Fruit fly (Drosophila melanogaster) whole organism, embryonic: ENCODE data around the gene RpL8.

ENCODE experiments used
- Abd-B ChIP-seq: fragments of 200-800 bp; sonication (Bioruptor generic); optimal IDR thresholded peaks from 2 replicates; lab custom pipeline; 2018; ENCODE audit warnings: missing biosample characterization, mild to moderate bottlenecking, missing genetic modification characterization, moderate library complexity
- Bgb ChIP-seq: fragments of 200-800 bp; sonication (Bioruptor generic); IDR thresholded peaks from 2 replicates; pipeline ENCODE4 v1.3.6; 2022; ENCODE audit warnings: missing biosample characterization, missing genetic modification characterization; ENCODE audit not compliant: partially characterized antibody
- Blimp-1 ChIP-seq: fragments of 200-800 bp; sonication (Bioruptor generic); optimal IDR thresholded peaks from 3 replicates; lab custom pipeline; 2018; ENCODE audit warnings: missing biosample characterization, missing genetic modification characterization, mild to moderate bottlenecking, moderate library complexity, missing genetic modification reagents
- BtbVII ChIP-seq: fragments of 200-800 bp; sonication (Bioruptor generic); optimal IDR thresholded peaks from 3 replicates; lab custom pipeline; 2017; ENCODE audit warnings: missing biosample characterization, mild to moderate bottlenecking, missing genetic modification characterization
- CG11085 ChIP-seq: fragments of 200-800 bp; sonication (Bioruptor generic); IDR thresholded peaks from 2 replicates; pipeline ENCODE4 v1.3.6; 2022; ENCODE audit warnings: missing biosample characterization, missing genetic modification characterization
- CG12071 ChIP-seq: fragments of 200-800 bp; sonication (Bioruptor generic); optimal IDR thresholded peaks from 3 replicates; lab custom pipeline; 2018; ENCODE audit warnings: missing biosample characterization, mild to moderate bottlenecking, missing genetic modification characterization
- CG13123 ChIP-seq: fragments of 200-800 bp; sonication (Bioruptor generic); optimal IDR thresholded peaks from 2 replicates; lab custom pipeline; 2016; ENCODE audit warnings: missing biosample characterization, missing genetic modification characterization
- CG13296 ChIP-seq: fragments of 200-800 bp; sonication (Bioruptor generic); optimal IDR thresholded peaks from 3 replicates; lab custom pipeline; 2018; ENCODE audit warnings: missing biosample characterization, mild to moderate bottlenecking, missing genetic modification characterization
- CG13424 ChIP-seq: fragments of 200-800 bp; sonication (Bioruptor generic); optimal IDR thresholded peaks from 2 replicates; lab custom pipeline; 2019; ENCODE audit warnings: missing biosample characterization, mild to moderate bottlenecking, missing genetic modification characterization, moderate library complexity
- CG13624 ChIP-seq: fragments of 200-800 bp; sonication (Bioruptor generic); optimal IDR thresholded peaks from 2 replicates; lab custom pipeline; 2016; ENCODE audit warnings: missing biosample characterization, missing genetic modification characterization
- CG15011 ChIP-seq: fragments of 200-800 bp; sonication (Bioruptor generic); optimal IDR thresholded peaks from 3 replicates; lab custom pipeline; 2018; ENCODE audit warnings: missing biosample characterization, mild to moderate bottlenecking, missing genetic modification characterization
- CG17328 ChIP-seq: fragments of 200-800 bp; sonication (Bioruptor generic); IDR thresholded peaks from 2 replicates; pipeline ENCODE4 v1.3.6; 2022; ENCODE audit warnings: missing biosample characterization, missing genetic modification characterization
- CG17802 ChIP-seq: fragments of 200-800 bp; sonication (Bioruptor generic); optimal IDR thresholded peaks from 2 replicates; lab custom pipeline; 2018; ENCODE audit warnings: missing biosample characterization, mild to moderate bottlenecking, missing genetic modification characterization, moderate library complexity
- CG18764 ChIP-seq: fragments of 200-800 bp; sonication (Bioruptor generic); optimal IDR thresholded peaks from 3 replicates; lab custom pipeline; 2016; ENCODE audit warnings: missing biosample characterization, missing genetic modification characterization
- CG2116 ChIP-seq: fragments of 200-800 bp; sonication (Bioruptor generic); optimal IDR thresholded peaks from 3 replicates; lab custom pipeline; 2018; ENCODE audit warnings: missing biosample characterization, mild to moderate bottlenecking, missing genetic modification characterization
- CG2202 ChIP-seq: fragments of 200-800 bp; sonication (Bioruptor generic); optimal IDR thresholded peaks from 2 replicates; lab custom pipeline; 2018; ENCODE audit warnings: missing biosample characterization, mild to moderate bottlenecking, missing genetic modification characterization
- CG2678 ChIP-seq: fragments of 200-800 bp; sonication (Bioruptor generic); optimal IDR thresholded peaks from 3 replicates; lab custom pipeline; 2019; ENCODE audit warnings: missing biosample characterization, mild to moderate bottlenecking, missing genetic modification characterization, moderate library complexity
- CG32532 ChIP-seq: fragments of 200-800 bp; sonication (Bioruptor generic); IDR thresholded peaks from 2 replicates; pipeline ENCODE4 v1.3.6; 2022; ENCODE audit warnings: missing biosample characterization, missing genetic modification characterization
- CG4730 ChIP-seq: fragments of 200-800 bp; sonication (Bioruptor generic); IDR thresholded peaks from 2 replicates; pipeline ENCODE4 v1.3.6; 2022; ENCODE audit warnings: missing biosample characterization, missing genetic modification characterization
- CG4820 ChIP-seq: fragments of 200-800 bp; sonication (Bioruptor generic); optimal IDR thresholded peaks from 3 replicates; lab custom pipeline; 2016; ENCODE audit warnings: missing biosample characterization, missing genetic modification characterization
- CG7372 ChIP-seq: fragments of 200-800 bp; sonication (Bioruptor generic); IDR thresholded peaks from 2 replicates; pipeline ENCODE4 v1.3.6; 2022; ENCODE audit warnings: missing biosample characterization, missing genetic modification characterization
- CG7987 ChIP-seq: fragments of 200-800 bp; sonication (Bioruptor generic); optimal IDR thresholded peaks from 2 replicates; lab custom pipeline; 2018; ENCODE audit warnings: missing biosample characterization, mild to moderate bottlenecking, missing genetic modification characterization, moderate library complexity
- Dbx ChIP-seq: fragments of 200-800 bp; sonication (Bioruptor generic); IDR thresholded peaks from 3 replicates; pipeline ENCODE4 v1.3.6; 2022; ENCODE audit warnings: missing biosample characterization, missing genetic modification characterization
- Dll ChIP-seq: fragments of 200-800 bp; sonication (Bioruptor generic); IDR thresholded peaks from 4 replicates; pipeline ENCODE4 v1.3.6; 2022; ENCODE audit warnings: missing biosample characterization, missing genetic modification characterization; ENCODE audit not compliant: partially characterized antibody
- Hand ChIP-seq: fragments of 200-800 bp; sonication (Bioruptor generic); optimal IDR thresholded peaks from 2 replicates; lab custom pipeline; 2017; ENCODE audit warnings: mild to moderate bottlenecking, missing biosample characterization, missing genetic modification reagents, missing genetic modification characterization
- Hmr ChIP-seq: fragments of 200-800 bp; sonication (Bioruptor generic); optimal IDR thresholded peaks from 3 replicates; lab custom pipeline; 2017; ENCODE audit warnings: mild to moderate bottlenecking, missing biosample characterization, missing genetic modification reagents, missing genetic modification characterization
- Hr39 ChIP-seq: fragments of >200 bp; optimal IDR thresholded peaks from 2 replicates; lab custom pipeline; 2017
- Lim3 ChIP-seq: fragments of 200-800 bp; sonication (Bioruptor generic); IDR thresholded peaks from 2 replicates; pipeline ENCODE4 v1.3.6; 2022; ENCODE audit warnings: missing biosample characterization, missing genetic modification characterization
- Mrtf ChIP-seq: fragments of 200-800 bp; sonication (Bioruptor generic); IDR thresholded peaks from 3 replicates; pipeline ENCODE4 v1.3.6; 2022; ENCODE audit warnings: missing biosample characterization, missing genetic modification characterization
- Myb ChIP-seq: fragments of 200-800 bp; sonication (Bioruptor generic); optimal IDR thresholded peaks from 2 replicates; lab custom pipeline; 2016; ENCODE audit warnings: missing biosample characterization, missing genetic modification characterization
- Nf-YB ChIP-seq: fragments of 200-800 bp; sonication (Bioruptor generic); optimal IDR thresholded peaks from 3 replicates; lab custom pipeline; 2019; ENCODE audit warnings: missing biosample characterization, mild to moderate bottlenecking, missing genetic modification characterization, moderate library complexity
- Opbp ChIP-seq: fragments of 200-800 bp; sonication (Bioruptor generic); IDR thresholded peaks from 3 replicates; pipeline ENCODE4 v1.3.6; 2022; ENCODE audit warnings: missing biosample characterization, missing genetic modification characterization; ENCODE audit not compliant: partially characterized antibody
- Optix ChIP-seq: fragments of 200-800 bp; sonication (Bioruptor generic); IDR thresholded peaks from 3 replicates; pipeline ENCODE4 v1.3.6; 2022; ENCODE audit warnings: missing biosample characterization, missing genetic modification characterization
- Pdp1 ChIP-seq, 2 experiments: fragments of 200-800 bp; sonication (Bioruptor generic); optimal IDR thresholded peaks; 3 replicates each; lab custom pipeline; 2016; ENCODE audit warnings: missing biosample characterization in 2 of 2, missing genetic modification characterization in 2 of 2, mild to moderate bottlenecking in 1 of 2, moderate library complexity in 1 of 2
- Sin3A ChIP-seq: fragments of >200 bp; optimal IDR thresholded peaks from 2 replicates; lab custom pipeline; 2018
- Sox102F ChIP-seq: fragments of 200-800 bp; sonication (Bioruptor generic); optimal IDR thresholded peaks from 2 replicates; lab custom pipeline; 2018; ENCODE audit warnings: missing biosample characterization, mild to moderate bottlenecking, missing genetic modification characterization, moderate library complexity
- Tbp ChIP-seq: fragments of >200 bp; optimal IDR thresholded peaks from 2 replicates; lab custom pipeline; 2018; ENCODE audit warnings: missing biosample characterization, missing genetic modification characterization
- Trl ChIP-seq, 3 experiments: fragments of >200 bp in 2 of 3; fragments of 200-800 bp in 1 of 3; sonication (Bioruptor generic) in 1 of 3; optimal IDR thresholded peaks; 2 replicates in 1 of 3; 3 replicates in 2 of 3; lab custom pipeline; 2016 to 2017; ENCODE audit warnings: missing biosample characterization in 1 of 3, missing genetic modification characterization in 1 of 3
- Vsx1 ChIP-seq: fragments of 200-800 bp; sonication (Bioruptor generic); optimal IDR thresholded peaks from 2 replicates; lab custom pipeline; 2017; ENCODE audit warnings: missing biosample characterization, mild to moderate bottlenecking, missing genetic modification characterization, missing genetic modification reagents
- aop ChIP-seq: fragments of 200-800 bp; sonication (Bioruptor generic); IDR thresholded peaks from 2 replicates; pipeline ENCODE4 v1.3.6; 2022; ENCODE audit warnings: missing biosample characterization, missing genetic modification characterization
- da ChIP-seq: fragments of 200-800 bp; sonication (Bioruptor generic); optimal IDR thresholded peaks from 2 replicates; lab custom pipeline; 2016; ENCODE audit warnings: missing biosample characterization, missing genetic modification characterization
- dati ChIP-seq: fragments of 200-800 bp; sonication (Bioruptor generic); IDR thresholded peaks from 2 replicates; pipeline ENCODE4 v1.3.6; 2022; ENCODE audit warnings: missing biosample characterization, missing genetic modification characterization
- emc ChIP-seq: fragments of 200-800 bp; sonication (Bioruptor generic); optimal IDR thresholded peaks from 2 replicates; lab custom pipeline; 2016; ENCODE audit warnings: missing biosample characterization, missing genetic modification characterization
- ewg ChIP-seq: fragments of 200-800 bp; sonication (Bioruptor generic); optimal IDR thresholded peaks from 3 replicates; lab custom pipeline; 2017; ENCODE audit warnings: mild to moderate bottlenecking, missing biosample characterization, missing genetic modification reagents, missing genetic modification characterization
- lbe ChIP-seq: fragments of 200-800 bp; sonication (Bioruptor generic); optimal IDR thresholded peaks from 2 replicates; lab custom pipeline; 2016; ENCODE audit warnings: missing biosample characterization, mild to moderate bottlenecking, missing genetic modification characterization
- luna ChIP-seq: fragments of 200-800 bp; sonication (Bioruptor generic); optimal IDR thresholded peaks from 2 replicates; lab custom pipeline; 2016; ENCODE audit warnings: missing biosample characterization, missing genetic modification characterization
- nau ChIP-seq: fragments of 200-800 bp; sonication (Bioruptor generic); optimal IDR thresholded peaks from 3 replicates; lab custom pipeline; 2017; ENCODE audit warnings: missing biosample characterization, mild to moderate bottlenecking, missing genetic modification characterization, missing genetic modification reagents
- tap ChIP-seq: fragments of 200-800 bp; optimal IDR thresholded peaks from 3 replicates; lab custom pipeline; 2019; ENCODE audit warnings: missing biosample characterization, mild to moderate bottlenecking, missing genetic modification characterization, moderate library complexity
- zf30C ChIP-seq: fragments of 200-800 bp; sonication (Bioruptor generic); optimal IDR thresholded peaks from 3 replicates; lab custom pipeline; 2018; ENCODE audit warnings: missing biosample characterization, mild to moderate bottlenecking, missing genetic modification characterization

RpL8 gene

DNA sequence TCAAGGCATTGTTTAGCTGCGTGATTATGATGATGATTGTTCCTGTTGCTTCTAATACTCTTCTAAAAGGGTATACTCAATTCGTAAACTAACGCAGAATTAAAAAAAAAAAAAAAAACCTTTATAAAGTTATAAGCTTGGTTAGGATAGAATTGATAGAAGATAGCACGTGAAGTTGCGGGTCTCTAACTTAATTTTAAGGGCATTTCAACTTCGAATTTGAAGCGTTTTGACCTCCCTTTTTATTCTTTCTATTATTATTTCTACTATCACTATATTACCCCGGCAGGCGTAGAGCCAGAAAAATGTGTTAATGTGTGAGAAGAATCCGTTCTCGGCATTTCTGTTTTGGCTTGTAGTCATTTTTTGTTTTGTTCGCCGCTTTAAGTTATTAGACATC lies 8.5 kb upstream of the RpL8 start (continued):
- TF ChIP-seq Blimp-1 (GFP tag; lab: Kevin White, UChicago) (peak; percentile 83), Dll (GFP tag; lab: Robert Waterston, UW) (no peak), CG7372 (GFP tag; lab: Robert Waterston, UW) (peak; percentile 28; the same call in 1 of the 2 replicates), CG4820 (GFP tag; lab: Kevin White, UChicago) (peak; percentile 30), aop (no peak), Pdp1 (GFP tag; optimal IDR thresholded peaks at IDR 0.05; lab: Kevin White, UChicago) (peak; percentile 56 to 61), Sox102F (GFP tag; lab: Kevin White, UChicago) (peak; percentile 79), CG13624 (GFP tag; lab: Kevin White, UChicago) (peak; percentile 46), CG17802 (no peak), CG2116 (GFP tag; lab: Kevin White, UChicago) (peak; percentile 2), Abd-B (peak; percentile 64), CG17328 (GFP tag; lab: Robert Waterston, UW) (peak; percentile 74), CG18764 (GFP tag; lab: Kevin White, UChicago) (peak; percentile 5), Mrtf (GFP tag; lab: Robert Waterston, UW) (no peak), CG13123 (no peak), da (GFP tag; lab: Kevin White, UChicago) (no peak), Tbp (GFP tag; lab: Kevin White, UChicago) (no peak), dati (GFP tag; lab: Robert Waterston, UW) (no peak), tap (tag; lab: Kevin White, UChicago) (peak; percentile 54), Nf-YB (peak; percentile 48), CG15011 (GFP tag; lab: Kevin White, UChicago) (peak; percentile 12), CG13296 (GFP tag; lab: Kevin White, UChicago) (no peak), Lim3 (GFP tag; lab: Robert Waterston, UW) (no peak), Hmr (GFP tag; lab: Kevin White, UChicago) (peak; percentile 44), Trl (optimal IDR thresholded peaks at IDR 0.05; lab: Kevin White, UChicago) (no peak), Trl (GFP tag; optimal IDR thresholded peaks at IDR 0.05; lab: Kevin White, UChicago) (peak; percentile 14), CG7987 (GFP tag; lab: Kevin White, UChicago) (no peak), Opbp (no peak), Optix (GFP tag; lab: Robert Waterston, UW) (peak; percentile 52; the same call in 1 of the 3 replicates), Vsx1 (GFP tag; lab: Kevin White, UChicago) (peak; percentile 10), zf30C (no peak), lbe (GFP tag; lab: Kevin White, UChicago) (no peak), Bgb (GFP tag; lab: Robert Waterston, UW) (no peak), Hand (GFP tag; lab: Kevin White, UChicago) (no peak), Dbx (GFP tag; lab: Robert Waterston, UW) (no peak), BtbVII (GFP tag; lab: Kevin White, UChicago) (peak; percentile 61), luna (GFP tag; lab: Kevin White, UChicago) (no peak), CG4730 (0 out of 2 replicates have a peak, but pooled peaks have one; percentile 34), nau (peak; percentile 31), CG11085 (GFP tag; lab: Robert Waterston, UW) (peak; percentile 34; the same call in 1 of the 2 replicates), Hr39 (no peak), CG12071 (GFP tag; lab: Kevin White, UChicago) (peak; percentile 5), emc (GFP tag; lab: Kevin White, UChicago) (no peak), CG13424 (peak; percentile 77), CG2202 (tag; lab: Kevin White, UChicago) (peak; percentile 62), Myb (GFP tag; lab: Kevin White, UChicago) (peak; percentile 25), CG32532 (peak; percentile 72), Sin3A (lab: Kevin White, UChicago) (no peak), CG2678 (peak; percentile 78), ewg (GFP tag; lab: Kevin White, UChicago) (peak; percentile 54)
